Worm (Caenorhabditis elegans) whole organism, young adult: Measurements from ENCODE around the gene sru-42.

Source experiments
- F23B12.7 ChIP-seq: sonication (generic microtip); optimal IDR thresholded peaks from 2 replicates; lab custom pipeline; 2017; ENCODE audit warnings: missing genetic modification characterization, mild to moderate bottlenecking, missing compliant biosample characterization, antibody characterized with exemption, moderate library complexity; ENCODE audit not compliant: insufficient read depth
- F37B4.10 ChIP-seq: fragments of 200-800 bp; sonication (Bioruptor generic); IDR thresholded peaks from 2 replicates; pipeline ENCODE4 v1.3.6; 2022; ENCODE audit warnings: missing genetic modification characterization, missing compliant biosample characterization
- F39B2.1 ChIP-seq: fragments of 200-800 bp; sonication (Bioruptor generic); IDR thresholded peaks from 2 replicates; pipeline ENCODE4 v1.3.6; 2022; ENCODE audit warnings: missing genetic modification reagents, missing genetic modification characterization, missing compliant biosample characterization
- F52B5.7 ChIP-seq: sonication (generic microtip); optimal IDR thresholded peaks from 2 replicates; lab custom pipeline; 2016; ENCODE audit warnings: mild to moderate bottlenecking, missing genetic modification characterization, missing compliant biosample characterization
- F55B11.4 ChIP-seq: sonication (generic microtip); optimal IDR thresholded peaks from 2 replicates; lab custom pipeline; 2016; ENCODE audit warnings: missing compliant biosample characterization, missing genetic modification characterization, borderline replicate concordance; ENCODE audit not compliant: insufficient read depth
- K11D2.4 ChIP-seq: fragments of 200-800 bp; sonication (Bioruptor generic); IDR thresholded peaks from 2 replicates; pipeline ENCODE4 v1.3.6; 2022; ENCODE audit warnings: missing genetic modification reagents, missing genetic modification characterization, missing compliant biosample characterization
- K12H6.12 ChIP-seq: fragments of 200-800 bp; sonication (Bioruptor generic); optimal IDR thresholded peaks from 2 replicates; lab custom pipeline; 2018; ENCODE audit warnings: mild to moderate bottlenecking, missing genetic modification characterization, missing compliant biosample characterization
- T26A5.8 ChIP-seq: sonication (generic microtip); optimal IDR thresholded peaks from 2 replicates; lab custom pipeline; 2016; ENCODE audit warnings: missing genetic modification characterization, missing compliant biosample characterization
- ZK185.1 ChIP-seq: sonication (generic microtip); optimal IDR thresholded peaks from 2 replicates; lab custom pipeline; 2016; ENCODE audit warnings: mild to moderate bottlenecking, missing genetic modification characterization, missing compliant biosample characterization; ENCODE audit not compliant: poor library complexity, severe bottlenecking
- ama-1 ChIP-seq, 3 experiments: fragments of 150-350 bp in 1 of 3; sonication (generic microtip) in 2 of 3; optimal IDR thresholded peaks; 2 replicates each; lab custom pipeline; 2014 to 2018; ENCODE audit warnings: missing biosample characterization in 2 of 3, missing genetic modification characterization in 2 of 3, missing genetic modification reagents in 2 of 3
- aptf-2 ChIP-seq: fragments of 200-800 bp; sonication (Bioruptor generic); conservative IDR thresholded peaks from 2 replicates; pipeline ENCODE4 v1.3.6; 2022; ENCODE audit warnings: missing genetic modification reagents, missing genetic modification characterization, missing compliant biosample characterization
- aptf-3 ChIP-seq: fragments of 200-800 bp; sonication (Bioruptor generic); IDR thresholded peaks from 2 replicates; pipeline ENCODE4 v1.3.6; 2022; ENCODE audit warnings: missing genetic modification characterization, missing compliant biosample characterization
- attf-3 ChIP-seq: fragments of 200-800 bp; sonication (Bioruptor generic); conservative IDR thresholded peaks from 2 replicates; pipeline ENCODE4 v1.3.6; 2022; ENCODE audit warnings: missing genetic modification reagents, missing genetic modification characterization, missing compliant biosample characterization
- bed-1 ChIP-seq: fragments of 200-800 bp; sonication (Bioruptor generic); IDR thresholded peaks from 2 replicates; pipeline ENCODE4 v1.3.6; 2022; ENCODE audit warnings: missing genetic modification reagents, missing genetic modification characterization, missing compliant biosample characterization
- ccch-3 ChIP-seq: fragments of 200-800 bp; sonication (Bioruptor generic); optimal IDR thresholded peaks from 2 replicates; lab custom pipeline; 2018; ENCODE audit warnings: mild to moderate bottlenecking, missing genetic modification characterization, missing compliant biosample characterization
- ceh-27 ChIP-seq: fragments of 200-800 bp; sonication (Bioruptor generic); optimal IDR thresholded peaks from 2 replicates; lab custom pipeline; 2018; ENCODE audit warnings: mild to moderate bottlenecking, missing genetic modification characterization, moderate library complexity, missing compliant biosample characterization
- die-1 ChIP-seq: sonication (generic microtip); optimal IDR thresholded peaks from 2 replicates; lab custom pipeline; 2016; ENCODE audit warnings: missing genotype, mild to moderate bottlenecking, missing genetic modification characterization, missing compliant biosample characterization
- fkh-3 ChIP-seq: sonication (generic microtip); optimal IDR thresholded peaks from 2 replicates; lab custom pipeline; 2016; ENCODE audit warnings: mild to moderate bottlenecking, missing genetic modification characterization, missing compliant biosample characterization
- lag-1 ChIP-seq: fragments of 200-800 bp; sonication (Bioruptor generic); IDR thresholded peaks from 2 replicates; pipeline ENCODE4 v1.3.6; 2022; ENCODE audit warnings: missing genetic modification reagents, missing genetic modification characterization, missing compliant biosample characterization
- let-526 ChIP-seq: fragments of 200-800 bp; sonication (Bioruptor generic); IDR thresholded peaks from 2 replicates; pipeline ENCODE4 v1.3.6; 2022; ENCODE audit warnings: missing genetic modification reagents, missing genetic modification characterization, missing compliant biosample characterization
- lin-26 ChIP-seq: fragments of 200-800 bp; sonication (Bioruptor generic); IDR thresholded peaks from 2 replicates; pipeline ENCODE4 v1.3.6; 2022; ENCODE audit warnings: missing genetic modification reagents, missing genetic modification characterization, missing compliant biosample characterization
- lin-35 ChIP-seq, 3 experiments: fragments of 150-350 bp in 2 of 3; sonication (generic microtip) in 1 of 3; optimal IDR thresholded peaks; 2 replicates each; lab custom pipeline; 2014 to 2018; ENCODE audit warnings: missing biosample characterization in 3 of 3, missing genetic modification characterization in 3 of 3, missing genetic modification reagents in 3 of 3
- madf-3 ChIP-seq: fragments of 200-800 bp; sonication (Bioruptor generic); IDR thresholded peaks from 2 replicates; pipeline ENCODE4 v1.3.6; 2022; ENCODE audit warnings: missing genetic modification reagents, missing genetic modification characterization, missing compliant biosample characterization
- mxl-1 ChIP-seq: sonication (generic microtip); optimal IDR thresholded peaks from 2 replicates; lab custom pipeline; 2016; ENCODE audit warnings: missing genetic modification characterization, missing compliant biosample characterization
- nfya-2 ChIP-seq: fragments of 200-800 bp; sonication (Bioruptor generic); IDR thresholded peaks from 2 replicates; pipeline ENCODE4 v1.3.6; 2022; ENCODE audit warnings: missing genetic modification reagents, missing genetic modification characterization, missing compliant biosample characterization
- nfyb-1 ChIP-seq: fragments of 200-800 bp; sonication (Bioruptor generic); IDR thresholded peaks from 2 replicates; pipeline ENCODE4 v1.3.6; 2022; ENCODE audit warnings: missing genetic modification reagents, missing genetic modification characterization, missing compliant biosample characterization
- nhr-179 ChIP-seq: sonication (generic microtip); optimal IDR thresholded peaks from 2 replicates; lab custom pipeline; 2016; ENCODE audit warnings: mild to moderate bottlenecking, missing genetic modification characterization, missing compliant biosample characterization
- nhr-27 ChIP-seq: fragments of 200-800 bp; sonication (Bioruptor generic); optimal IDR thresholded peaks from 2 replicates; lab custom pipeline; 2018; ENCODE audit warnings: mild to moderate bottlenecking, missing genetic modification characterization, moderate library complexity, missing compliant biosample characterization
- nhr-80 ChIP-seq: sonication (generic microtip); optimal IDR thresholded peaks from 2 replicates; lab custom pipeline; 2016; ENCODE audit warnings: missing genetic modification characterization, missing compliant biosample characterization
- pbrm-1 ChIP-seq: fragments of 200-800 bp; sonication (Bioruptor generic); IDR thresholded peaks from 2 replicates; pipeline ENCODE4 v1.3.6; 2022; ENCODE audit warnings: missing genetic modification reagents, missing genetic modification characterization, missing compliant biosample characterization
- rcor-1 ChIP-seq: fragments of 200-800 bp; sonication (Bioruptor generic); IDR thresholded peaks from 2 replicates; pipeline ENCODE4 v1.3.6; 2022; ENCODE audit warnings: missing genetic modification reagents, missing genetic modification characterization, missing compliant biosample characterization
- sdz-38 ChIP-seq: sonication (generic microtip); optimal IDR thresholded peaks from 2 replicates; lab custom pipeline; 2016; ENCODE audit warnings: missing genotype, missing genetic modification characterization, missing compliant biosample characterization
- tlf-1 ChIP-seq: fragments of 200-800 bp; sonication (Bioruptor generic); optimal IDR thresholded peaks from 2 replicates; lab custom pipeline; 2018; ENCODE audit warnings: mild to moderate bottlenecking, missing genetic modification characterization, missing compliant biosample characterization
- unc-62 ChIP-seq: fragments of 150-350 bp; optimal IDR thresholded peaks from 2 replicates; lab custom pipeline; 2014; ENCODE audit warnings: missing biosample characterization, missing genetic modification reagents, missing genetic modification characterization
- zfh-2 ChIP-seq: fragments of 200-800 bp; sonication (Bioruptor generic); conservative IDR thresholded peaks from 2 replicates; pipeline ENCODE4 v1.3.6; 2022; ENCODE audit warnings: missing genetic modification reagents, missing genetic modification characterization, missing compliant biosample characterization
- ztf-25 ChIP-seq: fragments of 200-800 bp; sonication (Bioruptor generic); IDR thresholded peaks from 2 replicates; pipeline ENCODE4 v1.3.6; 2022; ENCODE audit warnings: missing genetic modification reagents, missing genetic modification characterization, missing compliant biosample characterization

Gene sru-42

DNA sequence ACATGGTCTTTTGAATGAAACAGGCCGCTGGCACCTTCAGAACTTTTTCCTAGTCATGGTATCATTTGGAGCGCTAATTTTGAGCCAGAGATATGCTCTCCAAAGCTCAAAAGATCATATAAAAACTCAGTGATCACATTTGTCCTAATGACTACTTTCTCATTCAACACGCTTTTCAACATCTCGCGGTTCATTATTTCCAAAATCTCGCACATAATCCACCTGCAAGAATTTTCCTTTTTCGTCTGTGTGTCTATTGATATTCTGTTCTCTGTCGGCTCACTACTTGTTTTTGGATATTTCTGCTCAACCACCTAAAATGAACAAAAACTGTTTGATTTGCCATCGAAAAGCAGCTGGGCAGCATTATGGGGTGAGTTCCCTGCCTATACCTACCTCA is 23.4 kb downstream of the sru-42 start, which contains the start of gene nhr-51:
Gene nhr-51, plus strand, starts transcription at position 301 of the 400 bp plus-strand sequence.
- TF ChIP-seq F52B5.7 (no peak), let-526 (GFP tag; lab: Robert Waterston, UW) (no peak), attf-3 (GFP tag; lab: Robert Waterston, UW) (no peak), pbrm-1 (no peak), ceh-27 (no peak)
- TF ChIP-seq, all 124 proteins: peak for 0

DNA sequence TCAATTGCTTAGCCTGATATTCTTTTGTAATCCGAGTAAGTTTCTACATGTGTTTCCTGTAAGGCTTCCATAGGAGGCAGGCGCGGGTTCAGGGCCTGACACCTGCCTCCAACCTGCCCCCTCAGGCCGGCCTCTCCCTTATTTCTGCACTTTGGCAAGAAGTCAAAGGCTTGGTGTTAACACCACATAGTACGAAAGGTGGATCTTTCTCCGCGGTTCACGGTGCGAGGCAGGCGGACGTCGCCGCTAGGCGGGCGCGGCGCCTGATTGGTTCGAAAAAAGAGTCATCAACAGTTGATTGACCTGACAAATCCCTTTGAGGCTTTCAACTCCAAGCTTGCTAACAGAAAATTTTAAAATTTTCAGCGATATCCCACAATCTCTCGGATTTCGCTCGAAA is 24.6 kb downstream of the sru-42 start:
- TF ChIP-seq zfh-2 (peak; percentile 72), attf-3 (GFP tag; lab: Robert Waterston, UW) (no peak), nhr-27 (no peak), nhr-80 (tag; lab: Kevin White, UChicago) (no peak), F23B12.7 (tag; lab: Kevin White, UChicago) (no peak), F55B11.4 (tag; lab: Kevin White, UChicago) (no peak), nhr-179 (tag; lab: Kevin White, UChicago) (no peak), bed-1 (0 out of 2 replicates have a peak, but pooled peaks have one; percentile 71), rcor-1 (no peak), mxl-1 (tag; lab: Kevin White, UChicago) (no peak), K11D2.4 (no peak), F37B4.10 (GFP tag; lab: Robert Waterston, UW) (no peak)
- TF ChIP-seq, all 124 proteins: peak for 2

DNA sequence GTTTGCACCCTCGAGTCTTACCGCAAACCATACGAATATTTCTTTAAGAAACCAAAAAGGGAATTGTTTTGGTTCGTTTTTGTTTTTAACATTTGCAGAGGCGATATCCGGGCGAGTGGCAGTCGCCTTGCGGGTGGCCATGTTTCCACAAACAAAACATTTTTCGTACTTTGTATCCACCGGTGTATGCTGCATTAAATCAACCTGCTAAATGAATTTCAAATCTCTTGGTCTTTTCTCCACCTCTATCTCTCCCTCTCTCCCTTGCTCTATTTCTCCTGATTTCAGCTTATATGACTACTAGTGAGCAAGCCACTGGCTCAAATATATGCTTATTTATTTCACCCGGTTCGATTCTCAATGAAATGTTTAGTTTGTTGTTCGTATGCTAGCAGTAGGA is 27.0 kb downstream of the sru-42 start, which contains the start of gene nhr-52:
Gene nhr-52, plus strand, starts transcription at position 301 of the 400 bp plus-strand sequence.
- TF ChIP-seq nfya-2 (GFP tag; lab: Robert Waterston, UW): no peak
- TF ChIP-seq T26A5.8 (tag; lab: Kevin White, UChicago): no peak
- no peak for TF ChIP-seq aptf-2 (GFP tag; lab: Robert Waterston, UW)
- TF ChIP-seq madf-3 (GFP tag; lab: Robert Waterston, UW): no peak
- TF ChIP-seq ztf-25 (GFP tag; lab: Robert Waterston, UW): no peak
- no peak for TF ChIP-seq ama-1 (optimal IDR thresholded peaks at IDR 0.05; lab: Kevin White, UChicago)
- no peak for TF ChIP-seq ama-1 (GFP tag; optimal IDR thresholded peaks at IDR 0.05; lab: Kevin White, UChicago)
- no peak for TF ChIP-seq lin-35 (GFP tag; optimal IDR thresholded peaks at IDR 0.05; lab: Kevin White, UChicago)
- TF ChIP-seq ZK185.1: no peak
- no peak for TF ChIP-seq sdz-38 (tag; lab: Kevin White, UChicago)
- no peak for TF ChIP-seq tlf-1 (GFP tag; lab: Kevin White, UChicago)
- TF ChIP-seq zfh-2: no peak
- TF ChIP-seq aptf-3 (GFP tag; lab: Robert Waterston, UW): no peak
- no peak for TF ChIP-seq die-1 (tag; lab: Kevin White, UChicago)
- TF ChIP-seq unc-62 (GFP tag; lab: Kevin White, UChicago): no peak
- TF ChIP-seq, all 124 proteins: peak for 0

DNA sequence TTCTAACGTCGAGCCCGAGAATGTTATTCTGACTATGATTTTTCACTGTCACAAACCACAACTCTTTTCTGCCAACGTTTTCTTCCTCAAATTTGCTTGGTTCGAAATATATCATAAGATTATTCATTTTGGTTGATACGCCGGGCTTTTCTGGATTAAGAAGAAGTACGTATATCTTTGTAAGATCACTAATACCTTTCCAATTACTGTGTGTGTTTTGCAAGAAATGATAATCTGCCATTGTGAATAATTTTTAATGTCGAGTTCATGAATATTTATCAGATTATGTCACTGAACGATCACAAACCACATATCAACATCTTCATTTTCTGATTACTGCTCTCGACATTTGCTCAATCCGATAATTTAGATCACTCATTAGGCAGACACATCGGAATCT is 35.3 kb downstream of the sru-42 start, which contains the start of gene nhr-196:
Gene nhr-196, plus strand, starts transcription at position 118 of the 400 bp plus-strand sequence.
- TF ChIP-seq let-526 (GFP tag; lab: Robert Waterston, UW): no peak
- no peak for TF ChIP-seq fkh-3 (tag; lab: Kevin White, UChicago)
- no peak for TF ChIP-seq nfyb-1 (GFP tag; lab: Robert Waterston, UW)
- no peak for TF ChIP-seq lin-26 (GFP tag; lab: Robert Waterston, UW)
- TF ChIP-seq K12H6.12 (tag; lab: Kevin White, UChicago): no peak
- no peak for TF ChIP-seq F39B2.1 (GFP tag; lab: Robert Waterston, UW)
- no peak for TF ChIP-seq ccch-3
- no peak for TF ChIP-seq lag-1
